Worm (Caenorhabditis elegans): Measurements from ENCODE around the gene msp-45.
A peak's percentile ranks its signal among the peaks of the same experiment; 100 is the strongest.

The msp-45 gene

ce11 chrII:5182451-5182850, 25.6 kb upstream of the msp-45 start:
- TF ChIP-seq nhr-77 (tag; optimal IDR thresholded peaks at IDR 0.05) = no peak
- no peak for TF ChIP-seq peb-1 (tag; optimal IDR thresholded peaks at IDR 0.05)
- no peak for TF ChIP-seq mab-5 (tag; optimal IDR thresholded peaks at IDR 0.05)
- TF ChIP-seq nhr-6 (tag; optimal IDR thresholded peaks at IDR 0.05) = no peak
- TF ChIP-seq skn-1 (tag; optimal IDR thresholded peaks at IDR 0.05) = no peak
- no peak for TF ChIP-seq ceh-16 (tag; optimal IDR thresholded peaks at IDR 0.05)
- TF ChIP-seq lin-13 (GFP tag; optimal IDR thresholded peaks at IDR 0.05) = peak; percentile 44
- no peak for TF ChIP-seq ceh-82 (tag; optimal IDR thresholded peaks at IDR 0.05)
- TF ChIP-seq R02D3.7 (tag; optimal IDR thresholded peaks at IDR 0.05) = no peak
- no peak for TF ChIP-seq nhr-10 (tag; optimal IDR thresholded peaks at IDR 0.05)
- no peak for TF ChIP-seq egl-27 (tag; optimal IDR thresholded peaks at IDR 0.05)
- TF ChIP-seq zag-1 (tag; optimal IDR thresholded peaks at IDR 0.05) = peak; percentile 41
- no peak for TF ChIP-seq dmd-4 (tag; optimal IDR thresholded peaks at IDR 0.05)
- peak; percentile 44 for TF ChIP-seq sem-4 (tag; optimal IDR thresholded peaks at IDR 0.05)
- TF ChIP-seq snpc-4 (tag; optimal IDR thresholded peaks at IDR 0.05) = no peak
- no peak for TF ChIP-seq unc-39 (tag; optimal IDR thresholded peaks at IDR 0.05)
- TF ChIP-seq elt-1 (tag; optimal IDR thresholded peaks at IDR 0.05) = no peak
- no peak for TF ChIP-seq nhr-11 (tag; optimal IDR thresholded peaks at IDR 0.05)
- TF ChIP-seq crh-2 (tag; optimal IDR thresholded peaks at IDR 0.05) = no peak
- TF ChIP-seq nhr-25 (tag; optimal IDR thresholded peaks at IDR 0.05) = peak; percentile 56
- TF ChIP-seq aly-2 (tag; optimal IDR thresholded peaks at IDR 0.05) = no peak
- no peak for TF ChIP-seq ZK546.5 (tag; optimal IDR thresholded peaks at IDR 0.05)
- peak; percentile 81 for TF ChIP-seq sma-9 (GFP tag; optimal IDR thresholded peaks at IDR 0.05)
- TF ChIP-seq sma-9 (tag; optimal IDR thresholded peaks at IDR 0.05) = no peak
- no peak for TF ChIP-seq alr-1 (tag; optimal IDR thresholded peaks at IDR 0.05)
- no peak for TF ChIP-seq nhr-237 (tag; optimal IDR thresholded peaks at IDR 0.05)
- peak in 1 of 2 experiments; percentile 74 for TF ChIP-seq lsy-2 (tag; optimal IDR thresholded peaks at IDR 0.05)
- no peak for TF ChIP-seq ztf-4 (tag; optimal IDR thresholded peaks at IDR 0.05)
- TF ChIP-seq F13H6.1 (tag; optimal IDR thresholded peaks at IDR 0.05) = peak; percentile 70
- TF ChIP-seq ama-1 (optimal IDR thresholded peaks at IDR 0.05) = no peak
- TF ChIP-seq nhr-129 (tag; optimal IDR thresholded peaks at IDR 0.05) = peak; percentile 88
- no peak for TF ChIP-seq Y55F3AM.14 (GFP tag; optimal IDR thresholded peaks at IDR 0.05)
- TF ChIP-seq blmp-1 (tag; optimal IDR thresholded peaks at IDR 0.05; ENCODE audit: insufficient read depth) = peak; percentile 81
- TF ChIP-seq sma-3 (GFP tag; optimal IDR thresholded peaks at IDR 0.05) = peak; percentile 47
- TF ChIP-seq nhr-21 (tag; optimal IDR thresholded peaks at IDR 0.05) = peak; percentile 62
- no peak for TF ChIP-seq unc-62 (GFP tag; optimal IDR thresholded peaks at IDR 0.05)
- no peak for TF ChIP-seq elt-3 (tag; optimal IDR thresholded peaks at IDR 0.05)
- TF ChIP-seq gmeb-1 (tag; optimal IDR thresholded peaks at IDR 0.05) = peak; percentile 66
- TF ChIP-seq lin-11 (tag; optimal IDR thresholded peaks at IDR 0.05) = no peak
- no peak for TF ChIP-seq mbf-1 (tag; optimal IDR thresholded peaks at IDR 0.05)
- TF ChIP-seq unc-55 (GFP tag; optimal IDR thresholded peaks at IDR 0.05) = no peak
- no peak for TF ChIP-seq nhr-12 (tag; optimal IDR thresholded peaks at IDR 0.05)
- no peak for TF ChIP-seq ztf-1 (GFP tag; conservative IDR thresholded peaks at IDR 0.05)
- TF ChIP-seq C34F6.9 (tag; optimal IDR thresholded peaks at IDR 0.05) = peak; percentile 67
- no peak for TF ChIP-seq nhr-23 (tag; optimal IDR thresholded peaks at IDR 0.05)
- TF ChIP-seq mdl-1 (tag; optimal IDR thresholded peaks at IDR 0.05) = peak in 1 of 2 experiments; percentile 45
- TF ChIP-seq ztf-11 (tag; optimal IDR thresholded peaks at IDR 0.05) = no peak
- peak; percentile 76 for TF ChIP-seq fos-1 (tag; optimal IDR thresholded peaks at IDR 0.05)
- TF ChIP-seq lin-39 (tag; optimal IDR thresholded peaks at IDR 0.05) = no peak
